Fruit fly (Drosophila melanogaster) whole organism, larva: ENCODE results near the gene sn.

Experiments used
- noc ChIP-seq: fragments of 200-800 bp; sonication (Bioruptor generic); optimal IDR thresholded peaks from 3 replicates; lab custom pipeline; 2019; ENCODE audit warnings: missing biosample characterization, mild to moderate bottlenecking, missing genetic modification characterization, moderate library complexity

The sn gene

DNA sequence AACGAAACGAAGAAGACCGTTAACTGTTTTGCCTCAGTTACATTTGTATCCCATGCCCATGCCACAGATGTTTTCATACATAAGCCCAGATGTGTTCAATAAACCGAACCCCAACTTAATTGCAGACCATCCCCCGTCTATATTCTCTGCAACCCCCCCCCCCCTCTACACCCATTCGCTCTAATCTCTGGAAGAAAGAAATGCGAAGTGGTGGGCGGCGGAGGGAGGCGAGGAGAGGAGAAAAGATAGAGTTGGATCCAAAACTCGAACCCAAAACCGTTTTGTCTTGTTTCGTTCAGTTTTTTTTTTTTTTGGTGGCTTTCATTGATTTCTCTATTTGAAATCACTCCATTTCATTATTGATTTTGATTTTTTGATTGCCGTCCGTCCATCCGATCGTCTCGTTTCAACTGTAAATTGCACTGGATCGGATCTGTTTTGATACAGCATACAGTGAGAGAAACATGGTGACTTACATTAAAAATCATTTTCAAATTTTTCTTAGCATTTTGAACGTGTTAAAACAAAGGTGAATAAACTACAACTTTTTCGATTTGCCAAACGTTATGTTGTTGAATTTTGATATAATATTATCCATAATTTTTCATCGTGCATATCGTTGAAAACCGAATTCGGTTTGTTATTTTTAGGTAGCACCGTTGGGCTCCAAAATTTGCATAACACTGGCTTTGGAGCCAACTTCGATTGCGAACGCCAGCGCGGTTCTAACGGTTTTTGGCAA is 11.9 kb downstream of the sn start:
- no peak for TF ChIP-seq noc (tag; lab: Kevin White, UChicago)

DNA sequence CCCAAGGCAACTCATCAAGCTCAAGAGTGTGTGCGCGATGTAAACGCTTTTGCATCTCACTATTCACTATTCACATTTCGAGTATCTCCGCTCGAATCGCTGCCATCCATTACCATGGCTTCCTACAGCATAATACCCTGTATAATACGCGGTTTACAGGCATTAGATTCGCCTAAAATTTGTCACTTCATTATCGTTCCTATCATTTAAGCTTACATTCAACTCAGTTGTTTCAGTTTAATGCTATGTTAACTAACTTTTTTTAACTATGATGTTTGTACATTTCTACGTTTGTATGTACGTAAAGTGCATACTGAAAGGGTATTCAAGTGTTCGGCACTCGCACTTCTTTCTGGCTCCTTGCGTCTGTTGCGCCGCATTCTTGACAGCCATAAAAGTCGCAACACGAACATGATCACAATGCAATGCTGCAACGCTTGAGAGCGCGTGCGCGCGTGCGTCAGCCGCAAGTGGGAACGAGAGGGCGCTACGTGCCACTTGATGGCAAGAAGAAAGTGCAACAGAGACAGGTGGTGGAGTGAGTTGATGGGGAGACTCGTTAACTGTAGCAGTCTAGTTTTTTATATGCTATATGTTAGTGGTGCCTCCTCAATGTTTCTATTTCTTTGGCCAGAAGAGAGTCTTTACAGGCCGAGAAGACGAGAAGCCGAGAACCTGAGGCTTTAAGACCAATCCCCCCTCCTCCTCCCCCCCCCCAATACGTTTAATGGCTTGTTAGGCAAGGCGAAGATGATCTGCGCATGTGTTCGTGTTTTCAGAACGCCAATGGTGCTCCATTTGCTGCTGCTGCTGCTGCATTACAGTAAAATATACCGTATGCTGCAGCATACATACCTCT is 13.4 kb downstream of the sn start:
- no peak for TF ChIP-seq noc (tag; lab: Kevin White, UChicago)

DNA sequence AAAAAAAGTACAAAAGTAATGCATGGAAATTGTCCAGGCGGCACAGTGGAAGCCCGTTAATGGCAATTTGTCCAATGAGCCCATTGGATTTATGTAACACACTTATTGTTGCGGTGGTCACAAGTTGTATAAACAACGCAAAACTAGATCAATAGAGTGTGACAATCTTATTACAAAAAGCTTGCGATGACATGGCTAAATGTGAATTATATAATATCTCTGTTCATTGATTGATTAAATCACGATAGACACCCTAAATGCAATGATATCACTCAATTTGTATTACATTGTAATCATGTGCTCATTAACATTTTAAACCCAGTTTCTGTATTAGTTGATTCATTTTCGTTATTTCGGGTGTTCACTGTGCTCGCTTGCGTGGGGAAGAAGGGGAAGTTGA is 14.2 kb downstream of the sn start:
- no peak for TF ChIP-seq noc (tag; lab: Kevin White, UChicago)

DNA sequence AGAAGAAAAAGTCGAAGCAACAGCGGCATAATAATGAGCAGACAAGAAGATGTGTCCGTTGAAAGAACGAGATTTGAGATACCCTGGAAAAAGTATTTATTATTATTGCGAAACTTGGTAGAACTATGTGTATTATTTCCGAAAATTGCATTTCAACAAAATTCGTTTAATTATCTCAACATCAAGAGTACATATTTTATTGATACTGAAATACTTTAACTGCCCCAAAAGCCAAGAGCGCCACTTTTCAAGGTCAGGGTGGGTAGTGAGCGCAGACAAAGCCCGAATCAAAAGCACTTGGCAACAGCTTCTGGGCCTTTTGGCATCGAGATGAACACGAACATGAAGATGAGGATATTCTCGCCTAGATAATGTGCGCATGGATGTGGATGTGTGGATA is 15.4 kb downstream of the sn start:
- TF ChIP-seq noc (tag; lab: Kevin White, UChicago), result no peak

DNA sequence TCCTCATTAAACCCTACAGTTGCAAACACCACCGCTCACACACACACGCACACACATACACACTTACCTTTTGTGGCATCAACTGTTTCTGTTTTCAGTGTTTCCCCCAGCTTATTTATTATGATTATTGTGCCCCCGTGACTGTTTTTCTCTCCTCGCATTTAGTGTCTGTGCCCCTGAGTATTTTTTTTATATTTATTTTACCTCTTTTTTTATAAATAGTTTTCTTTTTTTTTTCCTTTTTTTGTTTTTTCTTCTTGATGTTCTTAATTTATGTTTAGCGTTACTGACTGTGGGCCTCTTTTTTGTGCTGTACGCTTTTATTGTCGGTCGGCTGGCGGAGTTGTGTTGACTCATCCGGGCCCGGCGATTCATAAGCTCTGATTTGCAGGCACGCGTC is 17.0 kb downstream of the sn start:
- no peak for TF ChIP-seq noc (tag; lab: Kevin White, UChicago)

DNA sequence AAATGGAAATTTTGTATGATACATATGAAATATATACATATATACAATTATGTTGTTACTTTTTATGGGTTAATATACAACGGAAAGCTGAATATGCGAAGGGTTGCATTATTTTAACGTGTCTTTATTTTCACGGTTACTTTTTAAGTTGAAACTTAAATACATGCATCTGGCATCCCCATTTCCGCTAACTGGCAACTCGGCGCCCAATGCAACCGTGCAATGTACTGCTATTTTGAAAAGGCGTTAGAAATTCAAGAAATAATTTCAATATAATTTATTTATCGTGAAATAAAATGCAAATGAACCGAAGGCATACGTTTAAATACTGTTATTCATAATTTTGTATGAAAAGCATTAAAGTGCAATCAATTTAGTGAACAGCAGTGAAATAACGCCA is 22.7 kb downstream of the sn start:
- no peak for TF ChIP-seq noc (tag; lab: Kevin White, UChicago)

DNA sequence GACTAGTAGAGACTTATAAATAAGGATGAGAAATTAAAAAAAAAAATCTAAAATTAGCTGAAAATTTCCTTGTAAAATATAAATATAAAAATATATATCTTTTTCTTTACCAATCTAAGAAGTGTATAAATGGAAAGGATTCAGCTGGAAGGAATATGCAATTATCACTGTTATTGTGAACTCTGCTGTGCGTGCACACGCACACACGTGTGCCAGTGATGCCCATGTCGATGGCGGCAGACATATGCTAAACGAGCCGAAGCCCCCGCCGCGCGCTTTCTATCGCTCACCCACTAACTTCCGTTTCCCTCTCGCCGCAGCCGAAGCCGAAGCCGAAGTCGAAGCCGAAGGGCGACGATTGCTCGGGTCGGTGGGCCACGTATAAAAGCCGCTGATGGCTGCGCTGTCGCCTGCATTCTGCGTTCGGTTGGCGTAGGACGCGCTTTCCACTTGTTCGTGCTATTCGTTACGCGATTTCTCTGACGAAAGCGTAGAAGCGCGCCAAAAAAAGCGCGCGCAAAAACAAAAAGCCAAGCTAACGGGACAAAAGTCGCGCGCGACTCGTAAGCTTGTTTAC is 31.4 kb downstream of the sn start, which contains the start of gene Tbh:
TSS of gene Tbh (plus strand) at position 527 of the 577 bp plus-strand sequence.
- no peak for TF ChIP-seq noc (tag; lab: Kevin White, UChicago)

DNA sequence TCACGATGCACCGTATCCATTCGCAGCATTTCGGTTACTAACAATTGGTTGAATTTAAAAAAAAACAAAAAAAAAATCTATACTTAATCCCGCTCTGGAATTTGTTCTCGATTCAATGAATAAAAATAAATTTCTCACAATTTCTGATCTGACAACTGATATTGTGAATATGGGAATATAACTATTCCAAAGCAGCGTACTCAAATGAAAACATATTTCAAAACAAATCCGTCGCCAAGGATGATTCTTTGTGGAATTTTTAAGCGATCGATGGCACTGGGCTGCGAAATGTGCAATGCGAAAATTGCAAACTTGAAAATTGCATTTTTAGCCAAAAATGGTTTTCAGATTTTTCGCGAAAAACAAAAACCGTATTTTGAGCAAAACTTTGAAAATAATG is 57.4 kb downstream of the sn start, which contains the start of gene CG15333:
TSS of gene CG15333 (minus strand) at position 101 of the 400 bp plus-strand sequence.
- no peak for TF ChIP-seq noc (tag; lab: Kevin White, UChicago)
